Fruit fly (Drosophila melanogaster) whole organism, embryonic: ENCODE results near the gene CIA30.

Experiments used
- ATbp ChIP-seq: fragments of 200-800 bp; sonication (Bioruptor generic); optimal IDR thresholded peaks from 2 replicates; lab custom pipeline; 2017; ENCODE audit warnings: missing biosample characterization, mild to moderate bottlenecking, missing genetic modification characterization, missing genetic modification reagents
- Abd-B ChIP-seq: fragments of 200-800 bp; sonication (Bioruptor generic); optimal IDR thresholded peaks from 2 replicates; lab custom pipeline; 2018; ENCODE audit warnings: missing biosample characterization, mild to moderate bottlenecking, missing genetic modification characterization, moderate library complexity
- Aef1 ChIP-seq: fragments of 200-800 bp; sonication (Bioruptor generic); IDR thresholded peaks from 3 replicates; pipeline ENCODE4 v1.3.6; 2022; ENCODE audit warnings: missing biosample characterization, missing genetic modification characterization
- Blimp-1 ChIP-seq: fragments of 200-800 bp; sonication (Bioruptor generic); optimal IDR thresholded peaks from 3 replicates; lab custom pipeline; 2018; ENCODE audit warnings: missing biosample characterization, missing genetic modification characterization, mild to moderate bottlenecking, moderate library complexity, missing genetic modification reagents
- CG10209 ChIP-seq: fragments of 200-800 bp; sonication (Bioruptor generic); optimal IDR thresholded peaks from 3 replicates; lab custom pipeline; 2017; ENCODE audit warnings: missing biosample characterization, mild to moderate bottlenecking, missing genetic modification characterization, missing genetic modification reagents
- CG10274 ChIP-seq: fragments of 200-800 bp; sonication (Bioruptor generic); optimal IDR thresholded peaks from 3 replicates; lab custom pipeline; 2017; ENCODE audit warnings: missing biosample characterization, mild to moderate bottlenecking, missing genetic modification characterization
- CG10321 ChIP-seq: fragments of 200-800 bp; sonication (Bioruptor generic); IDR thresholded peaks from 2 replicates; pipeline ENCODE4 v1.3.6; 2022; ENCODE audit warnings: missing biosample characterization, missing genetic modification characterization
- CG10431 ChIP-seq: fragments of 200-800 bp; sonication (Bioruptor generic); optimal IDR thresholded peaks from 3 replicates; lab custom pipeline; 2018; ENCODE audit warnings: missing biosample characterization, mild to moderate bottlenecking, missing genetic modification characterization
- CG10654 ChIP-seq: fragments of 200-800 bp; sonication (Bioruptor generic); optimal IDR thresholded peaks from 2 replicates; lab custom pipeline; 2016; ENCODE audit warnings: missing biosample characterization, missing genetic modification characterization
- CG12659 ChIP-seq: fragments of 200-800 bp; sonication (Bioruptor generic); optimal IDR thresholded peaks from 3 replicates; lab custom pipeline; 2017; ENCODE audit warnings: mild to moderate bottlenecking, missing biosample characterization, missing genetic modification reagents, missing genetic modification characterization
- CG14441 ChIP-seq: fragments of 200-800 bp; sonication (Bioruptor generic); IDR thresholded peaks from 2 replicates; pipeline ENCODE4 v1.3.6; 2022; ENCODE audit warnings: missing biosample characterization, missing genetic modification characterization
- CG16813 ChIP-seq: fragments of 200-800 bp; sonication (Bioruptor generic); IDR thresholded peaks from 3 replicates; pipeline ENCODE4 v1.3.6; 2022; ENCODE audit warnings: missing biosample characterization, missing genetic modification characterization; ENCODE audit not compliant: partially characterized antibody
- CG17328 ChIP-seq: fragments of 200-800 bp; sonication (Bioruptor generic); IDR thresholded peaks from 2 replicates; pipeline ENCODE4 v1.3.6; 2022; ENCODE audit warnings: missing biosample characterization, missing genetic modification characterization
- CG17912 ChIP-seq: fragments of 200-800 bp; sonication (Bioruptor generic); optimal IDR thresholded peaks from 2 replicates; lab custom pipeline; 2018; ENCODE audit warnings: missing biosample characterization, mild to moderate bottlenecking, missing genetic modification characterization
- CG33557 ChIP-seq: fragments of 200-800 bp; sonication (Bioruptor generic); optimal IDR thresholded peaks from 2 replicates; lab custom pipeline; 2019; ENCODE audit warnings: missing biosample characterization, mild to moderate bottlenecking, missing genetic modification characterization, moderate library complexity
- CG7839 ChIP-seq: fragments of 200-800 bp; sonication (Bioruptor generic); optimal IDR thresholded peaks from 3 replicates; lab custom pipeline; 2018; ENCODE audit warnings: missing biosample characterization, mild to moderate bottlenecking, missing genetic modification characterization, moderate library complexity
- CG9437 ChIP-seq: fragments of 200-800 bp; sonication (Bioruptor generic); optimal IDR thresholded peaks from 2 replicates; lab custom pipeline; 2018; ENCODE audit warnings: missing biosample characterization, mild to moderate bottlenecking, missing genetic modification characterization
- Dp ChIP-seq: fragments of 200-800 bp; sonication (Bioruptor generic); optimal IDR thresholded peaks from 2 replicates; lab custom pipeline; 2018; ENCODE audit warnings: missing biosample characterization, mild to moderate bottlenecking, missing genetic modification characterization, moderate library complexity
- ERR ChIP-seq: fragments of 200-800 bp; sonication (Bioruptor generic); optimal IDR thresholded peaks from 2 replicates; lab custom pipeline; 2016; ENCODE audit warnings: missing biosample characterization, missing genetic modification characterization
- HLH4C ChIP-seq: fragments of 200-800 bp; sonication (Bioruptor generic); IDR thresholded peaks from 3 replicates; pipeline ENCODE4 v1.3.6; 2022; ENCODE audit warnings: missing biosample characterization, missing genetic modification characterization; ENCODE audit not compliant: partially characterized antibody
- Hr78 ChIP-seq, 2 experiments: fragments of 200-800 bp in 1 of 2; fragments of >200 bp in 1 of 2; sonication (Bioruptor generic) in 1 of 2; optimal IDR thresholded peaks; 2 replicates each; lab custom pipeline; 2017 to 2019; ENCODE audit warnings: missing biosample characterization in 2 of 2, missing genetic modification characterization in 2 of 2, mild to moderate bottlenecking in 1 of 2, moderate library complexity in 1 of 2
- Kr ChIP-seq: fragments of 200-800 bp; sonication (Bioruptor generic); optimal IDR thresholded peaks from 2 replicates; lab custom pipeline; 2017; ENCODE audit warnings: missing biosample characterization, mild to moderate bottlenecking, missing genetic modification characterization
- Nf-YC ChIP-seq: fragments of 200-800 bp; optimal IDR thresholded peaks from 3 replicates; lab custom pipeline; 2019; ENCODE audit warnings: missing biosample characterization, mild to moderate bottlenecking, missing genetic modification characterization, moderate library complexity
- Stat92E ChIP-seq, 3 experiments: fragments of >200 bp in 2 of 3; fragments of 200-800 bp in 1 of 3; sonication (Bioruptor generic) in 1 of 3; optimal IDR thresholded peaks; 2 replicates each; lab custom pipeline; 2017 to 2019; ENCODE audit warnings: missing biosample characterization in 3 of 3, missing genetic modification characterization in 3 of 3, mild to moderate bottlenecking in 1 of 3, moderate library complexity in 1 of 3
- TFAM ChIP-seq: fragments of 200-800 bp; sonication (Bioruptor generic); optimal IDR thresholded peaks from 2 replicates; lab custom pipeline; 2017; ENCODE audit warnings: missing biosample characterization, missing genetic modification characterization, inconsistent platforms
- bowl ChIP-seq: fragments of 200-800 bp; sonication (Bioruptor generic); IDR thresholded peaks from 2 replicates; pipeline ENCODE4 v1.3.6; 2022; ENCODE audit warnings: missing biosample characterization, missing genetic modification characterization
- cato ChIP-seq: fragments of 200-800 bp; sonication (Bioruptor generic); optimal IDR thresholded peaks from 2 replicates; lab custom pipeline; 2016; ENCODE audit warnings: missing biosample characterization, missing genetic modification characterization, borderline replicate concordance
- chm ChIP-seq: fragments of 200-800 bp; sonication (Bioruptor generic); IDR thresholded peaks from 2 replicates; pipeline ENCODE4 v1.3.6; 2022; ENCODE audit warnings: missing biosample characterization, missing genetic modification characterization
- croc ChIP-seq: fragments of 200-800 bp; sonication (Bioruptor generic); conservative IDR thresholded peaks from 3 replicates; pipeline ENCODE4 v1.3.6; 2022; ENCODE audit warnings: missing biosample characterization, missing genetic modification characterization
- dmrt99B ChIP-seq: fragments of 200-800 bp; sonication (Bioruptor generic); optimal IDR thresholded peaks from 2 replicates; lab custom pipeline; 2018; ENCODE audit warnings: missing biosample characterization, mild to moderate bottlenecking, missing genetic modification characterization, moderate library complexity
- emc ChIP-seq: fragments of 200-800 bp; sonication (Bioruptor generic); optimal IDR thresholded peaks from 2 replicates; lab custom pipeline; 2016; ENCODE audit warnings: missing biosample characterization, missing genetic modification characterization
- ems ChIP-seq: fragments of 200-800 bp; sonication (Bioruptor generic); optimal IDR thresholded peaks from 3 replicates; lab custom pipeline; 2016; ENCODE audit warnings: missing biosample characterization, missing genetic modification characterization
- gro ChIP-seq: fragments of 200-800 bp; sonication (Bioruptor generic); optimal IDR thresholded peaks from 2 replicates; lab custom pipeline; 2016; ENCODE audit warnings: missing biosample characterization, missing genetic modification characterization
- kay ChIP-seq: fragments of 200-800 bp; sonication (Bioruptor generic); optimal IDR thresholded peaks from 2 replicates; lab custom pipeline; 2016; ENCODE audit warnings: missing biosample characterization, missing genetic modification characterization
- knrl ChIP-seq: fragments of 200-800 bp; sonication (Bioruptor generic); IDR thresholded peaks from 3 replicates; pipeline ENCODE4 v1.3.6; 2022; ENCODE audit warnings: missing biosample characterization, missing genetic modification characterization; ENCODE audit not compliant: partially characterized antibody
- nerfin-2 ChIP-seq: fragments of 200-800 bp; sonication (Bioruptor generic); IDR thresholded peaks from 2 replicates; pipeline ENCODE4 v1.3.6; 2022; ENCODE audit warnings: missing biosample characterization, missing genetic modification characterization; ENCODE audit not compliant: partially characterized antibody
- odd ChIP-seq: fragments of 200-800 bp; sonication (Bioruptor generic); optimal IDR thresholded peaks from 2 replicates; lab custom pipeline; 2017; ENCODE audit warnings: missing biosample characterization, mild to moderate bottlenecking, missing genetic modification characterization
- pan ChIP-seq, 4 experiments: fragments of >200 bp in 3 of 4; fragments of 200-800 bp in 1 of 4; sonication (Bioruptor generic) in 1 of 4; optimal IDR thresholded peaks in 3 of 4; IDR thresholded peaks in 1 of 4; 2 replicates each; pipeline versions ENCODE4 v1.3.6 to Lab custom; 2017 to 2022; ENCODE audit warnings: missing biosample characterization in 2 of 4, missing genetic modification characterization in 2 of 4, mixed read lengths in 1 of 4
- psq ChIP-seq: fragments of 200-800 bp; sonication (Bioruptor generic); optimal IDR thresholded peaks from 2 replicates; lab custom pipeline; 2017; ENCODE audit warnings: missing biosample characterization, missing genetic modification characterization
- pzg ChIP-seq: fragments of 200-800 bp; sonication (Bioruptor generic); optimal IDR thresholded peaks from 3 replicates; lab custom pipeline; 2018; ENCODE audit warnings: missing biosample characterization, mild to moderate bottlenecking, missing genetic modification characterization, moderate library complexity
- seq ChIP-seq: fragments of 200-800 bp; sonication (Bioruptor generic); IDR thresholded peaks from 2 replicates; pipeline ENCODE4 v1.3.6; 2022; ENCODE audit warnings: missing biosample characterization, missing genetic modification characterization
- sim ChIP-seq: fragments of 200-800 bp; sonication (Bioruptor generic); IDR thresholded peaks from 2 replicates; pipeline ENCODE4 v1.3.6; 2022; ENCODE audit warnings: missing biosample characterization, missing genetic modification characterization
- sob ChIP-seq: fragments of 200-800 bp; sonication (Bioruptor generic); IDR thresholded peaks from 2 replicates; pipeline ENCODE4 v1.3.6; 2022; ENCODE audit warnings: missing biosample characterization, missing genetic modification characterization
- sr ChIP-seq: fragments of 200-800 bp; sonication (Bioruptor generic); IDR thresholded peaks from 3 replicates; pipeline ENCODE4 v1.3.6; 2022; ENCODE audit warnings: missing biosample characterization, missing genetic modification characterization
- tgo ChIP-seq: fragments of 200-800 bp; sonication (Bioruptor generic); IDR thresholded peaks from 3 replicates; pipeline ENCODE4 v1.3.6; 2022; ENCODE audit warnings: missing biosample characterization, missing genetic modification characterization
- tup ChIP-seq: fragments of 200-800 bp; sonication (Bioruptor generic); optimal IDR thresholded peaks from 2 replicates; lab custom pipeline; 2016; ENCODE audit warnings: missing biosample characterization, mild to moderate bottlenecking, missing genetic modification characterization, moderate library complexity
- vnd ChIP-seq: fragments of 200-800 bp; sonication (Bioruptor generic); IDR thresholded peaks from 3 replicates; pipeline ENCODE4 v1.3.6; 2022; ENCODE audit warnings: missing biosample characterization, missing genetic modification characterization; ENCODE audit not compliant: partially characterized antibody
- wdn ChIP-seq: fragments of 200-800 bp; sonication (Bioruptor generic); IDR thresholded peaks from 2 replicates; pipeline ENCODE4 v1.3.6; 2022; ENCODE audit warnings: missing biosample characterization, missing genetic modification characterization

The CIA30 gene

dm6 chr3R:29772795-29773331 lies 36.1 kb downstream of the CIA30 start (continued):
- TF ChIP-seq sr (peak; percentile 82), vnd (GFP tag; lab: Robert Waterston, UW) (no peak), pan (optimal IDR thresholded peaks at IDR 0.05; lab: Kevin White, UChicago) (no peak), pan (GFP tag; optimal IDR thresholded peaks at IDR 0.05 in 1 of 2, IDR thresholded peaks at IDR 0.05 in 1 of 2) (peak in 1 of 2 experiments; percentile 45), CG10654 (GFP tag; lab: Kevin White, UChicago) (no peak), sim (no peak), CG17912 (GFP tag; lab: Kevin White, UChicago) (peak; percentile 36), dmrt99B (tag; lab: Kevin White, UChicago) (peak; percentile 28), HLH4C (GFP tag; lab: Robert Waterston, UW) (no peak), cato (GFP tag; lab: Kevin White, UChicago) (no peak), nerfin-2 (peak; percentile 41; the same call in 1 of the 2 replicates), Dp (GFP tag; lab: Kevin White, UChicago) (no peak), TFAM (no peak), emc (GFP tag; lab: Kevin White, UChicago) (no peak), CG14441 (GFP tag; lab: Robert Waterston, UW) (peak; percentile 48), CG10209 (GFP tag; lab: Kevin White, UChicago) (peak; percentile 6), CG12659 (GFP tag; lab: Kevin White, UChicago) (peak; percentile 17), Aef1 (GFP tag; lab: Robert Waterston, UW) (peak; percentile 78), knrl (GFP tag; lab: Robert Waterston, UW) (peak; percentile 35; the same call in 1 of the 3 replicates), CG7839 (tag; lab: Kevin White, UChicago) (no peak), Kr (GFP tag; lab: Kevin White, UChicago) (no peak), odd (GFP tag; lab: Kevin White, UChicago) (peak; percentile 14), sob (GFP tag; lab: Robert Waterston, UW) (peak; percentile 60; the same call in 1 of the 2 replicates), CG17328 (GFP tag; lab: Robert Waterston, UW) (peak; percentile 41; the same call in 1 of the 2 replicates), Blimp-1 (GFP tag; lab: Kevin White, UChicago) (peak; percentile 62), tgo (no peak), CG10321 (GFP tag; lab: Robert Waterston, UW) (peak; percentile 88), Nf-YC (tag; lab: Kevin White, UChicago) (peak; percentile 78), CG10431 (GFP tag; lab: Kevin White, UChicago) (peak; percentile 24), CG33557 (GFP tag; lab: Kevin White, UChicago) (no peak), Abd-B (GFP tag; lab: Kevin White, UChicago) (peak; percentile 4), ems (GFP tag; lab: Kevin White, UChicago) (no peak), Hr78 (GFP tag; optimal IDR thresholded peaks at IDR 0.05; lab: Kevin White, UChicago) (peak in 1 of 2 experiments; percentile 45), bowl (GFP tag; lab: Robert Waterston, UW) (no peak), ERR (GFP tag; lab: Kevin White, UChicago) (peak; percentile 30), gro (GFP tag; lab: Kevin White, UChicago) (no peak), CG9437 (GFP tag; lab: Kevin White, UChicago) (no peak), seq (peak; percentile 77), ATbp (GFP tag; lab: Kevin White, UChicago) (peak; percentile 10), croc (GFP tag; lab: Robert Waterston, UW) (no peak), kay (peak; percentile 76), psq (peak; percentile 76), Stat92E (GFP tag; optimal IDR thresholded peaks at IDR 0.05; lab: Kevin White, UChicago) (peak in 1 of 3 experiments; percentile 19), wdn (GFP tag; lab: Robert Waterston, UW) (0 out of 2 replicates have a peak, but pooled peaks have one; percentile 18), tup (GFP tag; lab: Kevin White, UChicago) (no peak), CG10274 (GFP tag; lab: Kevin White, UChicago) (peak; percentile 39), CG16813 (GFP tag; lab: Robert Waterston, UW) (peak; percentile 37; the same call in 1 of the 3 replicates), pzg (GFP tag; lab: Kevin White, UChicago) (peak; percentile 11), chm (peak; percentile 62; the same call in 1 of the 2 replicates)
